Worm (Caenorhabditis elegans) whole organism, L1 larva: ENCODE results near the gene lars-1.

Source experiments
- dsc-1 ChIP-seq: sonication (generic microtip); optimal IDR thresholded peaks from 2 replicates; lab custom pipeline; 2016; ENCODE audit warnings: mild to moderate bottlenecking, missing genetic modification characterization, missing compliant biosample characterization
- fkh-10 ChIP-seq: sonication (generic microtip); optimal IDR thresholded peaks from 2 replicates; lab custom pipeline; 2017; ENCODE audit warnings: missing biosample characterization, missing genetic modification reagents, missing genetic modification characterization
- fos-1 ChIP-seq: fragments of 150-350 bp; optimal IDR thresholded peaks from 2 replicates; lab custom pipeline; 2014; ENCODE audit warnings: missing biosample characterization, missing genetic modification characterization
- nhr-11 ChIP-seq: fragments of 150-350 bp; optimal IDR thresholded peaks from 2 replicates; lab custom pipeline; 2014; ENCODE audit warnings: missing biosample characterization, missing genetic modification characterization
- nhr-28 ChIP-seq: fragments of 150-350 bp; optimal IDR thresholded peaks from 2 replicates; lab custom pipeline; 2014; ENCODE audit warnings: missing biosample characterization, missing genetic modification characterization
- sox-4 ChIP-seq: sonication (generic microtip); optimal IDR thresholded peaks from 2 replicates; lab custom pipeline; 2016; ENCODE audit warnings: missing genetic modification characterization, missing compliant biosample characterization

DNA sequence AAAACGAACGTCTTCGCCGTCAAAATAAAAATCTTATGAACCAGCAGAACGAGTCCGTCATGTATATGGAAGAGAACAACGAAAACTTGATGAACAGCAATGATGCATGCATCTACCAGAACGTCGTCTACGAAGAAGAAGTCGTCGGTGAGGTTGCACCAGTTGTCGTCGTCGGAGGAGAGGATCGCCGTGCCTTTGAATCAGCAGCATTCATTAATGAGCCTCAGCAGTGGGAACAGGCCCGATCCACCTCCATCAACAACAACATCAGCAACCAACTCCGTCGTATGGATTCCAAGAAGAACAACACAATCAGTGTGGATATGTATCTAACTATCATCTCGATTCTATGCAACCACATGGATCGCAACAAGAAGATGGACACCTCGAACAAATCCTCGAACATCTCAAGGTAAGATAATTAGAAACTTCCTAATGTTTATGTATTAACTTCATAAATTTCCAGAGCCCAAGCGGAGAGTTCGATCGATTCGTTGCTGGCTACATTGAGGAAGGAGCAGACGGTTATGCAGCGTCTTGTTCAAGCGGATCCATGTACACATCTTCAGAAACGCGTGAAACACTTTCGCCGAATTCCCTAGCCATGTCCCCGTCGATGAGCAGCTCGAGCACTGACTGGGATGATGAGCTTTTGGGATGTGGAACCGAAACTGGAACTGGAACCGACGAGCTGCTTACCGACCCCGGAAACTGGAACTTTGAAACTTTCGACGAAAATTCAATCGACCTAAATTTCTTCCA, 7.9 kb upstream of the lars-1 start:
- no peak for TF ChIP-seq nhr-11 (tag; lab: Kevin White, UChicago)
- no peak for TF ChIP-seq dsc-1
- no peak for TF ChIP-seq nhr-28
- TF ChIP-seq fkh-10 (GFP tag; lab: Kevin White, UChicago): no peak
- TF ChIP-seq fos-1 (tag; lab: Kevin White, UChicago): no peak
- no peak for TF ChIP-seq sox-4 (tag; lab: Kevin White, UChicago)
